Worm (Caenorhabditis elegans) whole organism, young adult: ENCODE data around the gene srh-251.

Experiments used
- B0019.2 ChIP-seq: fragments of 200-800 bp; sonication (Bioruptor generic); conservative IDR thresholded peaks from 2 replicates; pipeline ENCODE4 v1.3.6; 2022; ENCODE audit warnings: missing genetic modification reagents, missing genetic modification characterization, missing compliant biosample characterization
- F10E7.11 ChIP-seq: sonication (generic microtip); optimal IDR thresholded peaks from 2 replicates; lab custom pipeline; 2017; ENCODE audit warnings: mild to moderate bottlenecking, missing genetic modification characterization, moderate library complexity, missing compliant biosample characterization
- F23B12.7 ChIP-seq: sonication (generic microtip); optimal IDR thresholded peaks from 2 replicates; lab custom pipeline; 2017; ENCODE audit warnings: missing genetic modification characterization, mild to moderate bottlenecking, missing compliant biosample characterization, antibody characterized with exemption, moderate library complexity; ENCODE audit not compliant: insufficient read depth
- F33H1.4 ChIP-seq: fragments of 200-800 bp; sonication (Bioruptor generic); IDR thresholded peaks from 2 replicates; pipeline ENCODE4 v1.3.6; 2022; ENCODE audit warnings: missing genetic modification reagents, missing genetic modification characterization, missing compliant biosample characterization
- F37B4.10 ChIP-seq: fragments of 200-800 bp; sonication (Bioruptor generic); IDR thresholded peaks from 2 replicates; pipeline ENCODE4 v1.3.6; 2022; ENCODE audit warnings: missing genetic modification characterization, missing compliant biosample characterization
- F57A8.1 ChIP-seq: fragments of 200-800 bp; sonication (Bioruptor generic); optimal IDR thresholded peaks from 2 replicates; lab custom pipeline; 2018; ENCODE audit warnings: mild to moderate bottlenecking, missing genetic modification characterization, moderate library complexity, missing compliant biosample characterization
- aptf-2 ChIP-seq: fragments of 200-800 bp; sonication (Bioruptor generic); conservative IDR thresholded peaks from 2 replicates; pipeline ENCODE4 v1.3.6; 2022; ENCODE audit warnings: missing genetic modification reagents, missing genetic modification characterization, missing compliant biosample characterization
- aptf-3 ChIP-seq: fragments of 200-800 bp; sonication (Bioruptor generic); IDR thresholded peaks from 2 replicates; pipeline ENCODE4 v1.3.6; 2022; ENCODE audit warnings: missing genetic modification characterization, missing compliant biosample characterization
- attf-6 ChIP-seq: fragments of 200-800 bp; sonication (Bioruptor generic); IDR thresholded peaks from 2 replicates; pipeline ENCODE4 v1.3.6; 2022; ENCODE audit warnings: missing genetic modification reagents, missing genetic modification characterization, missing compliant biosample characterization
- ceh-100 ChIP-seq: fragments of 200-800 bp; sonication (Bioruptor generic); IDR thresholded peaks from 2 replicates; pipeline ENCODE4 v1.3.6; 2022; ENCODE audit warnings: missing genetic modification reagents, missing genetic modification characterization, missing compliant biosample characterization
- ceh-27 ChIP-seq: fragments of 200-800 bp; sonication (Bioruptor generic); optimal IDR thresholded peaks from 2 replicates; lab custom pipeline; 2018; ENCODE audit warnings: mild to moderate bottlenecking, missing genetic modification characterization, moderate library complexity, missing compliant biosample characterization
- dpl-1 ChIP-seq: fragments of 150-350 bp; optimal IDR thresholded peaks from 2 replicates; lab custom pipeline; 2014; ENCODE audit warnings: missing biosample characterization, missing genetic modification reagents, missing genetic modification characterization
- him-1 ChIP-seq: sonication (generic microtip); optimal IDR thresholded peaks from 2 replicates; lab custom pipeline; 2016; ENCODE audit warnings: missing genotype, missing genetic modification reagents, missing genetic modification characterization, missing compliant biosample characterization
- hlh-12 ChIP-seq: sonication (generic microtip); optimal IDR thresholded peaks from 2 replicates; lab custom pipeline; 2016; ENCODE audit warnings: missing genetic modification characterization, missing compliant biosample characterization
- hrde-1 ChIP-seq: sonication (generic microtip); optimal IDR thresholded peaks from 2 replicates; lab custom pipeline; 2016; ENCODE audit warnings: missing genetic modification characterization, mild to moderate bottlenecking, missing compliant biosample characterization, moderate library complexity, missing genotype, missing genetic modification reagents, borderline replicate concordance
- let-607 ChIP-seq, 2 experiments: fragments of 200-800 bp in 1 of 2; sonication (Bioruptor generic) in 1 of 2; sonication (generic microtip) in 1 of 2; optimal IDR thresholded peaks; 2 replicates each; lab custom pipeline; 2016 to 2018; ENCODE audit warnings: mild to moderate bottlenecking in 2 of 2, missing compliant biosample characterization in 2 of 2, missing genetic modification characterization in 2 of 2, moderate library complexity in 2 of 2, missing genotype in 1 of 2
- nfya-2 ChIP-seq: fragments of 200-800 bp; sonication (Bioruptor generic); IDR thresholded peaks from 2 replicates; pipeline ENCODE4 v1.3.6; 2022; ENCODE audit warnings: missing genetic modification reagents, missing genetic modification characterization, missing compliant biosample characterization
- nhr-120 ChIP-seq: fragments of 200-800 bp; sonication (Bioruptor generic); IDR thresholded peaks from 2 replicates; pipeline ENCODE4 v1.3.6; 2022; ENCODE audit warnings: missing genetic modification characterization, missing compliant biosample characterization
- pbrm-1 ChIP-seq: fragments of 200-800 bp; sonication (Bioruptor generic); IDR thresholded peaks from 2 replicates; pipeline ENCODE4 v1.3.6; 2022; ENCODE audit warnings: missing genetic modification reagents, missing genetic modification characterization, missing compliant biosample characterization
- repo-1 ChIP-seq: sonication (generic microtip); optimal IDR thresholded peaks from 2 replicates; lab custom pipeline; 2017; ENCODE audit warnings: mild to moderate bottlenecking, missing genetic modification characterization, missing compliant biosample characterization
- rpc-1 ChIP-seq, 2 experiments: fragments of 150-350 bp in 1 of 2; sonication (generic microtip) in 1 of 2; optimal IDR thresholded peaks; 2 replicates each; lab custom pipeline; 2014 to 2018; ENCODE audit warnings: missing biosample characterization in 1 of 2, missing genetic modification characterization in 1 of 2, missing genetic modification reagents in 1 of 2, missing genotype in 1 of 2
- snpc-1.3 ChIP-seq: sonication (generic microtip); optimal IDR thresholded peaks from 2 replicates; lab custom pipeline; 2017; ENCODE audit warnings: missing genetic modification characterization, mild to moderate bottlenecking, missing compliant biosample characterization, antibody characterized with exemption, moderate library complexity, missing genotype, missing genetic modification reagents; ENCODE audit not compliant: insufficient read depth
- snpc-3.4 ChIP-seq: sonication (generic microtip); optimal IDR thresholded peaks from 2 replicates; lab custom pipeline; 2017; ENCODE audit warnings: missing genetic modification characterization, mild to moderate bottlenecking, missing compliant biosample characterization, antibody characterized with exemption, moderate library complexity, missing genotype, missing genetic modification reagents
- somi-1 ChIP-seq: fragments of 200-800 bp; sonication (Bioruptor generic); optimal IDR thresholded peaks from 2 replicates; lab custom pipeline; 2018; ENCODE audit warnings: mild to moderate bottlenecking, missing genetic modification characterization, missing compliant biosample characterization
- tlf-1 ChIP-seq: fragments of 200-800 bp; sonication (Bioruptor generic); optimal IDR thresholded peaks from 2 replicates; lab custom pipeline; 2018; ENCODE audit warnings: mild to moderate bottlenecking, missing genetic modification characterization, missing compliant biosample characterization
- unc-130 ChIP-seq: sonication (generic microtip); optimal IDR thresholded peaks from 2 replicates; lab custom pipeline; 2016; ENCODE audit warnings: missing genetic modification reagents, missing genetic modification characterization, missing compliant biosample characterization
- ztf-18 ChIP-seq: sonication (generic microtip); optimal IDR thresholded peaks from 2 replicates; lab custom pipeline; 2016; ENCODE audit warnings: missing genotype, mild to moderate bottlenecking, missing genetic modification characterization, missing compliant biosample characterization
- ztf-26 ChIP-seq: sonication (generic microtip); optimal IDR thresholded peaks from 2 replicates; lab custom pipeline; 2017; ENCODE audit warnings: missing genetic modification characterization, missing compliant biosample characterization
- ztf-28 ChIP-seq: fragments of 200-800 bp; sonication (Bioruptor generic); IDR thresholded peaks from 2 replicates; pipeline ENCODE4 v1.3.6; 2022; ENCODE audit warnings: missing genetic modification reagents, missing genetic modification characterization, missing compliant biosample characterization
- ztf-3 ChIP-seq: fragments of 200-800 bp; sonication (Bioruptor generic); optimal IDR thresholded peaks from 2 replicates; lab custom pipeline; 2018; ENCODE audit warnings: mild to moderate bottlenecking, missing genetic modification characterization, missing compliant biosample characterization

Gene srh-251

DNA sequence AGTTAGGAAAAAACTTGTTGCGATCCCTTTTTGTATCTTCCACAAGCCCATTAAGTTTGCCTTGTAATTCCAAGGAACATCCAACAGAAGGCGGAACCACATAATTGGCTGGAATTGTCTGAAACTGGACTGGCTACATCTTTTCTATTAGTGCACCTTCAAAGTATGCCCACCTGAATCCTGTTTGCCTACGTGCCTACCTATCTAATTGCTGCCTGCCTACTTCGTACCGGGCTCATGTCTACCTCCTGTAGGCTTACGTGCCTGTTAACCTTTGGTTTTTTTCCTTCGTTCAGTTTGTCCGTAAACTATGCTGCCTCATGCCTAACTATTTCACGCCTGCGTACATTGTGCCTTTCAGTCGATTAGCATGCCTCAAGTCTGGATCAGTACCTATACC is 42.3 kb downstream of the srh-251 start, which contains the start of gene wrt-7:
wrt-7 (minus strand) TSS at position 101 of the 400 bp plus-strand sequence.
- TF ChIP-seq ztf-3 (GFP tag; lab: Kevin White, UChicago) = no peak
- no peak for TF ChIP-seq nhr-120 (GFP tag; lab: Robert Waterston, UW)
- no peak for TF ChIP-seq somi-1 (GFP tag; lab: Kevin White, UChicago)
- TF ChIP-seq attf-6 = no peak
- TF ChIP-seq B0019.2 = no peak
- no peak for TF ChIP-seq F57A8.1
- no peak for TF ChIP-seq him-1 (tag; lab: Kevin White, UChicago)
- TF ChIP-seq repo-1 (tag; lab: Kevin White, UChicago) = no peak
- no peak for TF ChIP-seq F23B12.7 (tag; lab: Kevin White, UChicago)
- TF ChIP-seq, all 124 proteins: peak for 0

DNA sequence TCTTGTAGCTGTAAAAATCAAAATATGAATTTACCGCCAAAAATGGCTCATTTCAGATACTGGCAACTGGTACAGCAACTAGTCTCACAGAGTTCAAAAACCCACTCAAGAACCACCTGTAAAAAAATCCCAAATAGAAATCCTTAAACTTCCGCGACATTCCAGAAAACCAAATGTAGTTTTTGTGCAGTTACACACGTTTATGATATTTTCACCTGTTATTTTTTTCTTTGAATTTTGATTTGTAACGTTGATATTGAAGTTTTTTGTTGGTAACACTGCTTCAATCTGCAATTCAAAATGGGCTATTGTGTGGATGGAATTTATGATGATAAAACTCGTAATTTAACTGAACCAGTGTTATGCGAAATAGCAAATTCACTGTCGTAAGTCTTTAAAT is 46.9 kb downstream of the srh-251 start, which contains the start of gene srw-113:
srw-113 (plus strand) TSS at position 301 of the 400 bp plus-strand sequence.
- no peak for TF ChIP-seq aptf-2
- no peak for TF ChIP-seq F37B4.10
- no peak for TF ChIP-seq hrde-1 (tag; lab: Kevin White, UChicago)
- TF ChIP-seq dpl-1 (GFP tag; lab: Kevin White, UChicago) = no peak
- no peak for TF ChIP-seq tlf-1 (GFP tag; lab: Kevin White, UChicago)
- TF ChIP-seq F57A8.1 = no peak
- no peak for TF ChIP-seq let-607 (tag; optimal IDR thresholded peaks at IDR 0.05; lab: Kevin White, UChicago)
- no peak for TF ChIP-seq ztf-28 (GFP tag; lab: Robert Waterston, UW)
- TF ChIP-seq F10E7.11 (tag; lab: Kevin White, UChicago) = no peak

DNA sequence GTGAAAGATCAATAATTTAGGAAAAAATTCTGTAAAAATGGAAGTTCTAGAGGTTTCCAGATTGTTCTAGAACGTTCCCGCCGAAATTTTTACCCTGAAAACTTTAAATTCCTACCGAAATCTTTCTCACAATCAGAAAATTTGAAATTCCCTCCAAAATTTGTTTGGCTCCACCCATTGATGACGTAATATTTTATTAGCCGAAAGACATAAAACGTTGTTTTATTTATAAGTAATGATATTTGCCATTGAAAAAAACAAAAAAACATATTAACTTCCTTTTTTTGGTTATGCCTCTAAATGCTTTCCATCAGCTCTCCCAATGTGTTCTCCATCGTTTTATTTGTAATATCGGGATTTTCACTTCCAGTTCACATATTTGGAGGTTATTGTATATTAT is 49.4 kb downstream of the srh-251 start, which contains the start of gene srh-295:
srh-295 (plus strand) TSS at position 301 of the 400 bp plus-strand sequence.
- no peak for TF ChIP-seq F23B12.7 (tag; lab: Kevin White, UChicago)
- no peak for TF ChIP-seq F33H1.4 (GFP tag; lab: Robert Waterston, UW)
- TF ChIP-seq snpc-1.3 (tag; lab: Kevin White, UChicago) = no peak
- no peak for TF ChIP-seq ceh-100
- TF ChIP-seq ceh-27 (GFP tag; lab: Kevin White, UChicago) = no peak
- no peak for TF ChIP-seq unc-130
- TF ChIP-seq ztf-18 (tag; lab: Kevin White, UChicago) = no peak
- TF ChIP-seq rpc-1 (optimal IDR thresholded peaks at IDR 0.05; lab: Kevin White, UChicago) = no peak
- no peak for TF ChIP-seq rpc-1 (tag; optimal IDR thresholded peaks at IDR 0.05; lab: Kevin White, UChicago)
- no peak for TF ChIP-seq hlh-12 (tag; lab: Kevin White, UChicago)
- TF ChIP-seq him-1 (tag; lab: Kevin White, UChicago) = no peak
- no peak for TF ChIP-seq aptf-3 (GFP tag; lab: Robert Waterston, UW)
- TF ChIP-seq nfya-2 (GFP tag; lab: Robert Waterston, UW) = no peak
- TF ChIP-seq ztf-26 (tag; lab: Kevin White, UChicago) = no peak
- TF ChIP-seq snpc-3.4 (tag; lab: Kevin White, UChicago) = no peak
- TF ChIP-seq pbrm-1 (GFP tag; lab: Robert Waterston, UW) = no peak
- TF ChIP-seq, all 124 proteins: peak for 0
